Fruit fly (Drosophila melanogaster): Measurements from ENCODE around the gene Cpr72Ea.

Gene Cpr72Ea

dm6 chr3L:16385880-16386584, 23.6 kb downstream of the Cpr72Ea start, which contains the start of the genes Agpat3 and RAF2 (continued):
- TF ChIP-seq rib (GFP tag; IDR thresholded peaks at IDR 0.05) (no peak), maf-S (GFP tag; optimal IDR thresholded peaks at IDR 0.05) (no peak), Optix (GFP tag; IDR thresholded peaks at IDR 0.05) (no peak), grn (GFP tag; optimal IDR thresholded peaks at IDR 0.05) (no peak), Nf-YA (GFP tag; IDR thresholded peaks at IDR 0.05) (no peak), pho (GFP tag; optimal IDR thresholded peaks at IDR 0.05) (no peak), ken (GFP tag; IDR thresholded peaks at IDR 0.05) (peak; percentile 34; the same call in 1 of the 3 replicates), Kr (GFP tag; optimal IDR thresholded peaks at IDR 0.05) (no peak), CG11723 (GFP tag; optimal IDR thresholded peaks at IDR 0.05) (no peak), CG32532 (GFP tag; IDR thresholded peaks at IDR 0.05) (peak; percentile 68), lola (GFP tag; optimal IDR thresholded peaks at IDR 0.05) (peak in 2 of 3 experiments; percentile 36 to 59), Pdp1 (GFP tag; optimal IDR thresholded peaks at IDR 0.05) (no peak), Dad (GFP tag; optimal IDR thresholded peaks at IDR 0.05) (peak; percentile 16), CG9215 (GFP tag; IDR thresholded peaks at IDR 0.05) (peak; percentile 62), Dll (GFP tag; IDR thresholded peaks at IDR 0.05; ENCODE audit: partially characterized antibody) (no peak), wor (GFP tag; IDR thresholded peaks at IDR 0.05) (0 out of 2 replicates have a peak, but pooled peaks have one; percentile 21), CG4404 (GFP tag; IDR thresholded peaks at IDR 0.05) (no peak), Gug (GFP tag; IDR thresholded peaks at IDR 0.05) (peak; percentile 31; the same call in 1 of the 4 replicates), Dip2 (GFP tag; IDR thresholded peaks at IDR 0.05) (no peak), Dip3 (GFP tag; optimal IDR thresholded peaks at IDR 0.05) (no peak), gfzf (GFP tag; optimal IDR thresholded peaks at IDR 0.05) (peak; percentile 80), bab2 (GFP tag; optimal IDR thresholded peaks at IDR 0.05) (peak; percentile 40), CkIIα-i1 (GFP tag; IDR thresholded peaks at IDR 0.05) (no peak), CG17385 (GFP tag; optimal IDR thresholded peaks at IDR 0.05) (no peak), bsh (GFP tag; optimal IDR thresholded peaks at IDR 0.05) (peak in 1 of 2 experiments; percentile 35), Elba2 (GFP tag; optimal IDR thresholded peaks at IDR 0.05) (no peak), CG12942 (GFP tag; optimal IDR thresholded peaks at IDR 0.05) (no peak), Hr78 (GFP tag; optimal IDR thresholded peaks at IDR 0.05) (no peak), ttk (GFP tag; IDR thresholded peaks at IDR 0.05) (no peak), sob (GFP tag; IDR thresholded peaks at IDR 0.05) (peak; percentile 54; the same call in 1 of the 2 replicates), bigmax (GFP tag; optimal IDR thresholded peaks at IDR 0.05) (no peak), MTF-1 (GFP tag; optimal IDR thresholded peaks at IDR 0.05; ENCODE audit: borderline replicate concordance) (no peak), CG34422 (GFP tag; IDR thresholded peaks at IDR 0.05) (no peak), Atf6 (GFP tag; IDR thresholded peaks at IDR 0.05) (no peak), Adf1 (GFP tag; IDR thresholded peaks at IDR 0.05) (no peak), Hr39 (optimal IDR thresholded peaks at IDR 0.05) (no peak), CG14965 (GFP tag; optimal IDR thresholded peaks at IDR 0.05; ENCODE audit: borderline replicate concordance) (no peak), grau (tag; optimal IDR thresholded peaks at IDR 0.05) (peak; percentile 54), nom (GFP tag; optimal IDR thresholded peaks at IDR 0.05) (no peak), CG11085 (GFP tag; IDR thresholded peaks at IDR 0.05) (no peak), oc (tag; optimal IDR thresholded peaks at IDR 0.05) (no peak), Hr3 (GFP tag; optimal IDR thresholded peaks at IDR 0.05) (peak; percentile 67), CG15073 (GFP tag; optimal IDR thresholded peaks at IDR 0.05) (no peak), CG18619 (GFP tag; optimal IDR thresholded peaks at IDR 0.05) (no peak), caup (GFP tag; optimal IDR thresholded peaks at IDR 0.05; ENCODE audit: severe bottlenecking) (no peak), eyg (GFP tag; optimal IDR thresholded peaks at IDR 0.05) (no peak), pnt (GFP tag; optimal IDR thresholded peaks at IDR 0.05) (no peak), CG8359 (GFP tag; optimal IDR thresholded peaks at IDR 0.05; ENCODE audit: borderline replicate concordance) (no peak), sisA (GFP tag; IDR thresholded peaks at IDR 0.05) (peak; percentile 51; the same call in 1 of the 2 replicates), CG5180 (GFP tag; optimal IDR thresholded peaks at IDR 0.05) (no peak)
